Worm (Caenorhabditis elegans) whole organism, midembryonic: ENCODE results near the gene srlf-5.

ENCODE experiments used
- ref-1 ChIP-seq: fragments of 200-800 bp; sonication (Bioruptor generic); conservative IDR thresholded peaks from 2 replicates; pipeline ENCODE4 v1.3.6; 2022; ENCODE audit warnings: missing genetic modification reagents, missing genetic modification characterization, missing compliant biosample characterization
- ztf-23 ChIP-seq: fragments of 200-800 bp; sonication (Bioruptor generic); IDR thresholded peaks from 2 replicates; pipeline ENCODE4 v1.3.6; 2022; ENCODE audit warnings: missing genetic modification reagents, missing genetic modification characterization, missing compliant biosample characterization

ce11 chrIV:12964648-12965047, 38.1 kb upstream of the srlf-5 start:
- TF ChIP-seq ztf-23 (GFP tag; lab: Robert Waterston, UW) (no peak), ref-1 (GFP tag; lab: Robert Waterston, UW) (no peak)
